Worm (Caenorhabditis elegans) whole organism, L4 larva: ENCODE results near the gene gly-20.

Experiments used
- D1046.2 ChIP-seq: fragments of 200-800 bp; sonication (Bioruptor generic); IDR thresholded peaks from 2 replicates; pipeline ENCODE4 v1.3.6; 2022; ENCODE audit warnings: missing genetic modification characterization, missing compliant biosample characterization
- R02D3.7 ChIP-seq: fragments of 150-350 bp; sonication (generic microtip); optimal IDR thresholded peaks from 3 replicates; lab custom pipeline; 2014; ENCODE audit warnings: missing biosample characterization, missing genetic modification characterization
- ZK337.2 ChIP-seq: fragments of 200-800 bp; sonication (Bioruptor generic); IDR thresholded peaks from 2 replicates; pipeline ENCODE4 v1.3.6; 2022; ENCODE audit warnings: missing genetic modification reagents, missing genetic modification characterization, missing compliant biosample characterization
- ZK546.5 ChIP-seq, 2 experiments: sonication (generic microtip); optimal IDR thresholded peaks; 2 replicates each; lab custom pipeline; 2017; ENCODE audit warnings: missing biosample characterization in 2 of 2, missing genetic modification characterization in 2 of 2
- aha-1 ChIP-seq: fragments of 150-350 bp; peaks from one replicate; lab custom pipeline; 2014; ENCODE audit warnings: missing biosample characterization, missing genetic modification characterization
- arid-1 ChIP-seq: fragments of 200-800 bp; sonication (Bioruptor generic); conservative IDR thresholded peaks from 2 replicates; pipeline ENCODE4 v1.3.6; 2022; ENCODE audit warnings: missing genetic modification reagents, missing genetic modification characterization, missing compliant biosample characterization
- ceh-44 ChIP-seq: fragments of 200-800 bp; sonication (Bioruptor generic); IDR thresholded peaks from 2 replicates; pipeline ENCODE4 v1.3.6; 2022; ENCODE audit warnings: missing genetic modification reagents, missing genetic modification characterization, missing compliant biosample characterization
- ceh-62 ChIP-seq: sonication (generic microtip); optimal IDR thresholded peaks from 2 replicates; lab custom pipeline; 2017; ENCODE audit warnings: missing biosample characterization, missing genetic modification characterization
- ces-1 ChIP-seq: fragments of 150-350 bp; sonication (generic microtip); optimal IDR thresholded peaks from 4 replicates; lab custom pipeline; 2014; ENCODE audit warnings: missing biosample characterization, missing genetic modification reagents, missing genetic modification characterization
- cey-2 ChIP-seq: sonication (generic microtip); optimal IDR thresholded peaks from 3 replicates; lab custom pipeline; 2017; ENCODE audit warnings: missing genetic modification characterization, mild to moderate bottlenecking, missing compliant biosample characterization, antibody characterized with exemption, borderline replicate concordance; ENCODE audit not compliant: insufficient read depth
- daf-12 ChIP-seq: fragments of 150-350 bp; optimal IDR thresholded peaks from 2 replicates; lab custom pipeline; 2014; ENCODE audit warnings: missing biosample characterization, missing genetic modification reagents, missing genetic modification characterization
- daf-8 ChIP-seq: fragments of 200-800 bp; sonication (Bioruptor generic); IDR thresholded peaks from 2 replicates; pipeline ENCODE4 v1.3.6; 2022; ENCODE audit warnings: missing genetic modification characterization, missing compliant biosample characterization
- dmd-8 ChIP-seq: fragments of 200-800 bp; sonication (Bioruptor generic); IDR thresholded peaks from 2 replicates; pipeline ENCODE4 v1.3.6; 2022; ENCODE audit warnings: missing genetic modification characterization, missing compliant biosample characterization
- dmd-9 ChIP-seq: fragments of 200-800 bp; sonication (Bioruptor generic); IDR thresholded peaks from 2 replicates; pipeline ENCODE4 v1.3.6; 2022; ENCODE audit warnings: missing genetic modification reagents, missing genetic modification characterization, missing compliant biosample characterization
- dpl-1 ChIP-seq: fragments of 150-350 bp; optimal IDR thresholded peaks from 2 replicates; lab custom pipeline; 2014; ENCODE audit warnings: missing biosample characterization, missing genetic modification reagents, missing genetic modification characterization
- duxl-1 ChIP-seq: sonication (generic microtip); optimal IDR thresholded peaks from 2 replicates; lab custom pipeline; 2016; ENCODE audit warnings: mild to moderate bottlenecking, missing genetic modification characterization, moderate library complexity, missing compliant biosample characterization; ENCODE audit not compliant: poor library complexity
- dve-1 ChIP-seq: sonication (generic microtip); optimal IDR thresholded peaks from 2 replicates; lab custom pipeline; 2017; ENCODE audit warnings: antibody characterized with exemption, mild to moderate bottlenecking, missing genetic modification characterization, missing compliant biosample characterization; ENCODE audit not compliant: insufficient read depth
- egl-27 ChIP-seq: sonication (generic microtip); optimal IDR thresholded peaks from 3 replicates; lab custom pipeline; 2017; ENCODE audit warnings: missing biosample characterization, missing genetic modification reagents, missing genetic modification characterization
- egl-43 ChIP-seq: fragments of 200-800 bp; sonication (Bioruptor generic); IDR thresholded peaks from 2 replicates; pipeline ENCODE4 v1.3.6; 2022; ENCODE audit warnings: missing genetic modification reagents, missing genetic modification characterization, missing compliant biosample characterization
- fkh-10 ChIP-seq: fragments of 150-350 bp; optimal IDR thresholded peaks from 2 replicates; lab custom pipeline; 2014; ENCODE audit warnings: missing biosample characterization, missing genetic modification reagents, missing genetic modification characterization
- fos-1 ChIP-seq: fragments of 150-350 bp; optimal IDR thresholded peaks from 2 replicates; lab custom pipeline; 2014; ENCODE audit warnings: missing biosample characterization, missing genetic modification characterization
- gei-8 ChIP-seq: fragments of 200-800 bp; sonication (Bioruptor generic); optimal IDR thresholded peaks from 2 replicates; lab custom pipeline; 2018; ENCODE audit warnings: mild to moderate bottlenecking, missing genetic modification characterization, missing compliant biosample characterization
- hif-1 ChIP-seq, 2 experiments: sonication (generic microtip); optimal IDR thresholded peaks; 2 replicates each; lab custom pipeline; 2016 to 2017; ENCODE audit warnings: missing compliant biosample characterization in 2 of 2, missing genetic modification characterization in 2 of 2, missing genetic modification reagents in 2 of 2, missing genotype in 2 of 2, mild to moderate bottlenecking in 1 of 2
- hlh-11 ChIP-seq: fragments of 200-800 bp; sonication (Bioruptor generic); optimal IDR thresholded peaks from 2 replicates; lab custom pipeline; 2018; ENCODE audit warnings: mild to moderate bottlenecking, missing genetic modification characterization, missing compliant biosample characterization
- hlh-30 ChIP-seq: sonication (generic microtip); optimal IDR thresholded peaks from 2 replicates; lab custom pipeline; 2017; ENCODE audit warnings: antibody characterized with exemption, mild to moderate bottlenecking, missing genetic modification characterization, missing compliant biosample characterization; ENCODE audit not compliant: insufficient read depth
- jun-1 ChIP-seq: fragments of 150-350 bp; optimal IDR thresholded peaks from 2 replicates; lab custom pipeline; 2014; ENCODE audit warnings: missing biosample characterization, missing genetic modification reagents, missing genetic modification characterization
- lin-1 ChIP-seq: fragments of 200-800 bp; sonication (Bioruptor generic); IDR thresholded peaks from 2 replicates; pipeline ENCODE4 v1.3.6; 2022; ENCODE audit warnings: missing genetic modification reagents, missing genetic modification characterization, missing compliant biosample characterization
- lin-13 ChIP-seq: fragments of 150-350 bp; optimal IDR thresholded peaks from 2 replicates; lab custom pipeline; 2014; ENCODE audit warnings: missing biosample characterization, missing genetic modification reagents, missing genetic modification characterization
- lin-39 ChIP-seq: fragments of 150-350 bp; optimal IDR thresholded peaks from 2 replicates; lab custom pipeline; 2014; ENCODE audit warnings: missing biosample characterization, missing genetic modification reagents, missing genetic modification characterization
- lir-3 ChIP-seq: sonication (generic microtip); optimal IDR thresholded peaks from 2 replicates; lab custom pipeline; 2016; ENCODE audit warnings: mild to moderate bottlenecking, missing genetic modification characterization, missing compliant biosample characterization
- lsy-2 ChIP-seq, 2 experiments: fragments of 150-350 bp in 1 of 2; sonication (generic microtip) in 1 of 2; optimal IDR thresholded peaks; 2 replicates each; lab custom pipeline; 2014 to 2017; ENCODE audit warnings: missing biosample characterization in 2 of 2, missing genetic modification characterization in 2 of 2
- madf-5 ChIP-seq, 2 experiments: fragments of 200-800 bp; sonication (Bioruptor generic); IDR thresholded peaks; 2 replicates each; pipeline ENCODE4 v1.3.6; 2022; ENCODE audit warnings: missing compliant biosample characterization in 2 of 2, missing genetic modification characterization in 2 of 2
- madf-9 ChIP-seq: fragments of 200-800 bp; sonication (Bioruptor generic); conservative IDR thresholded peaks from 2 replicates; pipeline ENCODE4 v1.3.6; 2022; ENCODE audit warnings: missing genetic modification reagents, missing genetic modification characterization, missing compliant biosample characterization
- mdl-1 ChIP-seq, 2 experiments: fragments of 150-350 bp in 1 of 2; sonication (generic microtip) in 1 of 2; optimal IDR thresholded peaks; 2 replicates each; lab custom pipeline; 2014 to 2017; ENCODE audit warnings: missing biosample characterization in 2 of 2, missing genetic modification characterization in 2 of 2
- mdt-29 ChIP-seq: fragments of 200-800 bp; sonication (Bioruptor generic); IDR thresholded peaks from 2 replicates; pipeline ENCODE4 v1.3.6; 2022; ENCODE audit warnings: missing genetic modification reagents, missing genetic modification characterization, missing compliant biosample characterization
- mxl-2 ChIP-seq: fragments of 200-800 bp; sonication (Bioruptor generic); conservative IDR thresholded peaks from 2 replicates; pipeline ENCODE4 v1.3.6; 2022; ENCODE audit warnings: missing genetic modification reagents, missing genetic modification characterization, missing compliant biosample characterization
- nhr-111 ChIP-seq: fragments of 200-800 bp; sonication (Bioruptor generic); optimal IDR thresholded peaks from 2 replicates; lab custom pipeline; 2018; ENCODE audit warnings: mild to moderate bottlenecking, missing genetic modification characterization, missing compliant biosample characterization
- nhr-237 ChIP-seq: sonication (generic microtip); optimal IDR thresholded peaks from 2 replicates; lab custom pipeline; 2017; ENCODE audit warnings: missing biosample characterization, missing genetic modification characterization
- nhr-28 ChIP-seq: fragments of 150-350 bp; optimal IDR thresholded peaks from 2 replicates; lab custom pipeline; 2014; ENCODE audit warnings: missing biosample characterization, missing genetic modification characterization
- nhr-41 ChIP-seq: fragments of 200-800 bp; sonication (Bioruptor generic); IDR thresholded peaks from 2 replicates; pipeline ENCODE4 v1.3.6; 2022; ENCODE audit warnings: missing genetic modification reagents, missing genetic modification characterization, missing compliant biosample characterization
- nhr-42 ChIP-seq: fragments of 200-800 bp; sonication (Bioruptor generic); IDR thresholded peaks from 2 replicates; pipeline ENCODE4 v1.3.6; 2022; ENCODE audit warnings: missing genetic modification characterization, missing compliant biosample characterization
- pha-4 ChIP-seq, 2 experiments: fragments of 150-350 bp in 1 of 2; fragments of 200-800 bp in 1 of 2; sonication (Bioruptor generic) in 1 of 2; IDR thresholded peaks in 1 of 2; optimal IDR thresholded peaks in 1 of 2; 2 replicates each; pipeline versions ENCODE4 v1.3.6 to Lab custom; 2014 to 2022; ENCODE audit warnings: missing genetic modification characterization in 2 of 2, missing genetic modification reagents in 2 of 2, missing biosample characterization in 1 of 2, missing compliant biosample characterization in 1 of 2
- sdz-12 ChIP-seq: fragments of 200-800 bp; sonication (Bioruptor generic); optimal IDR thresholded peaks from 2 replicates; lab custom pipeline; 2018; ENCODE audit warnings: mild to moderate bottlenecking, missing genetic modification characterization, missing compliant biosample characterization
- skn-1 ChIP-seq: fragments of 150-350 bp; optimal IDR thresholded peaks from 2 replicates; lab custom pipeline; 2014; ENCODE audit warnings: missing biosample characterization, missing genetic modification characterization
- spr-1 ChIP-seq: sonication (generic microtip); optimal IDR thresholded peaks from 2 replicates; lab custom pipeline; 2016; ENCODE audit warnings: mild to moderate bottlenecking, missing genetic modification characterization, missing compliant biosample characterization
- spr-3 ChIP-seq: fragments of 200-800 bp; sonication (Bioruptor generic); optimal IDR thresholded peaks from 2 replicates; lab custom pipeline; 2018; ENCODE audit warnings: mild to moderate bottlenecking, missing genetic modification characterization, missing compliant biosample characterization
- tra-1 ChIP-seq: fragments of 200-800 bp; sonication (Bioruptor generic); IDR thresholded peaks from 2 replicates; pipeline ENCODE4 v1.3.6; 2022; ENCODE audit warnings: missing genetic modification reagents, missing genetic modification characterization, missing compliant biosample characterization
- unc-39 ChIP-seq: sonication (generic microtip); optimal IDR thresholded peaks from 2 replicates; lab custom pipeline; 2017; ENCODE audit warnings: missing biosample characterization, missing genetic modification characterization
- zfp-2 ChIP-seq: sonication (generic microtip); optimal IDR thresholded peaks from 2 replicates; lab custom pipeline; 2016; ENCODE audit warnings: mild to moderate bottlenecking, missing genetic modification characterization, missing compliant biosample characterization
- zip-2 ChIP-seq: fragments of 150-350 bp; optimal IDR thresholded peaks from 2 replicates; lab custom pipeline; 2014; ENCODE audit warnings: missing biosample characterization, missing genetic modification characterization

Gene gly-20

DNA sequence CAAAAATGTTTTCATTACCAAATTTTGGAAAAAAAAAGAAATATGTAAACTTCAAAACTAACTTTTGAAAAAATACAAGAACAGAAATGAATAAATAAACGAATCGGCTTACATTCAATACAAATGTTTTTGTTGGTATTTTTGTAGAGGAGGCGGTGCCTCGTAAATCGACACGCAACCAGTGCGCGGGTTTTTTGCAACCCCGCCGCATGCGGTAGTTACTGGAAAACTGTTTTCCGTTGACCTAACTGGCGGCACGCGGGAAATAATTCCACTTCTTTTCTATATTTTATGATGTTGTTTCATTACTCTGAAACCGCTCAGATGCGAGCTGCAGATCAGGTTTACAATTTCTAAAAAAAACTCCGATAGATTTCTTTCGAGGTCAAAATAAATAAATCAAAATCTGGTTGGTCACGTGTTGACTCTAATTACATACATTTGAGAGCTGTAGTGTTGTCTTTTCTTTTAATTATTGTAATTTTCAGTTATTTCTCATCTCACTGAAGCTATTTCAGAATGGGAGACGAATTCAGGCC, 43.1 kb upstream of the gly-20 start, which contains the start of the genes dvc-1 and ima-1 (continued):
- no peak for TF ChIP-seq spr-3 (GFP tag; lab: Kevin White, UChicago)
- TF ChIP-seq hlh-11 (tag; lab: Kevin White, UChicago), result peak; percentile 58
- TF ChIP-seq aha-1 (tag; lab: Kevin White, UChicago), result no peak
- no peak for TF ChIP-seq zfp-2
- TF ChIP-seq nhr-237 (tag; lab: Kevin White, UChicago), result no peak
- TF ChIP-seq lsy-2 (tag; optimal IDR thresholded peaks at IDR 0.05; lab: Kevin White, UChicago), result no peak
- no peak for TF ChIP-seq nhr-111 (GFP tag; lab: Kevin White, UChicago)
- TF ChIP-seq ZK546.5 (tag; optimal IDR thresholded peaks at IDR 0.05; lab: Kevin White, UChicago), result no peak
- TF ChIP-seq nhr-28 (tag; lab: Kevin White, UChicago), result peak; percentile 26
- no peak for TF ChIP-seq madf-5 (GFP tag; IDR thresholded peaks at IDR 0.05; lab: Robert Waterston, UW)
- no peak for TF ChIP-seq cey-2 (tag; lab: Kevin White, UChicago)
- no peak for TF ChIP-seq D1046.2
- peak; percentile 31; the same call in 1 of the 2 replicates for TF ChIP-seq mdt-29 (GFP tag; lab: Robert Waterston, UW)
- TF ChIP-seq ceh-62, result no peak
- no peak for TF ChIP-seq spr-1
- TF ChIP-seq gei-8 (GFP tag; lab: Kevin White, UChicago), result no peak
- no peak for TF ChIP-seq lir-3 (tag; lab: Kevin White, UChicago)
- no peak for TF ChIP-seq tra-1
- TF ChIP-seq dmd-9 (GFP tag; lab: Robert Waterston, UW), result 0 out of 2 replicates have a peak, but pooled peaks have one; percentile 36
- TF ChIP-seq lin-39, result no peak
- no peak for TF ChIP-seq nhr-41 (GFP tag; lab: Robert Waterston, UW)
- TF ChIP-seq daf-8 (GFP tag; lab: Robert Waterston, UW), result no peak
- peak; percentile 65 for TF ChIP-seq egl-43 (GFP tag; lab: Robert Waterston, UW)
- no peak for TF ChIP-seq ceh-44 (GFP tag; lab: Robert Waterston, UW)
- TF ChIP-seq arid-1, result 0 out of 2 replicates have a peak, but pooled peaks have one; percentile 44
- peak; percentile 43 for TF ChIP-seq dve-1 (tag; lab: Kevin White, UChicago)
- no peak for TF ChIP-seq jun-1 (tag; lab: Kevin White, UChicago)
- no peak for TF ChIP-seq dmd-8 (GFP tag; lab: Robert Waterston, UW)
- TF ChIP-seq madf-9, result no peak
- TF ChIP-seq mdl-1 (tag; optimal IDR thresholded peaks at IDR 0.05; lab: Kevin White, UChicago), result no peak
- no peak for TF ChIP-seq duxl-1 (tag; lab: Kevin White, UChicago)
- TF ChIP-seq fos-1, result no peak
- TF ChIP-seq ZK337.2, result no peak
- TF ChIP-seq lin-13 (GFP tag; lab: Kevin White, UChicago), result peak; percentile 63
- no peak for TF ChIP-seq lin-1 (GFP tag; lab: Robert Waterston, UW)
- TF ChIP-seq zip-2 (tag; lab: Kevin White, UChicago), result no peak
- peak; percentile 57 for TF ChIP-seq dpl-1 (GFP tag; lab: Kevin White, UChicago)
- no peak for TF ChIP-seq skn-1 (tag; lab: Kevin White, UChicago)
- no peak for TF ChIP-seq daf-12
- no peak for TF ChIP-seq fkh-10
- TF ChIP-seq hif-1 (tag; optimal IDR thresholded peaks at IDR 0.05; lab: Kevin White, UChicago), result no peak
- TF ChIP-seq unc-39, result no peak
- TF ChIP-seq pha-4 (GFP tag; IDR thresholded peaks at IDR 0.05; lab: Robert Waterston, UW), result peak; percentile 43; the same call in 1 of the 2 replicates
- TF ChIP-seq pha-4 (tag; optimal IDR thresholded peaks at IDR 0.05; lab: Kevin White, UChicago), result no peak
- no peak for TF ChIP-seq nhr-42 (GFP tag; lab: Robert Waterston, UW)
- no peak for TF ChIP-seq sdz-12 (GFP tag; lab: Kevin White, UChicago)
- peak; percentile 75 for TF ChIP-seq hlh-30 (tag; lab: Kevin White, UChicago)
- peak; percentile 96 for TF ChIP-seq R02D3.7 (tag; lab: Kevin White, UChicago)
- TF ChIP-seq ces-1 (GFP tag; lab: Kevin White, UChicago), result no peak
- TF ChIP-seq mxl-2, result no peak
- no peak for TF ChIP-seq egl-27 (tag; lab: Kevin White, UChicago)
